Worm (Caenorhabditis elegans) whole organism, late embryonic: ENCODE results near the gene C38D4.7.

Experiments
- ceh-18 ChIP-seq: sonication (generic microtip); optimal IDR thresholded peaks from 2 replicates; lab custom pipeline; 2016; ENCODE audit warnings: missing genetic modification characterization, missing compliant biosample characterization
- ceh-45 ChIP-seq: fragments of 200-800 bp; sonication (Bioruptor generic); IDR thresholded peaks from 2 replicates; pipeline ENCODE4 v1.3.6; 2022; ENCODE audit warnings: missing genetic modification reagents, missing genetic modification characterization, missing compliant biosample characterization
- ceh-48 ChIP-seq: sonication (generic microtip); optimal IDR thresholded peaks from 2 replicates; lab custom pipeline; 2016; ENCODE audit warnings: missing genetic modification characterization, inconsistent platforms, missing compliant biosample characterization
- fax-1 ChIP-seq: sonication (generic microtip); optimal IDR thresholded peaks from 2 replicates; lab custom pipeline; 2016; ENCODE audit warnings: missing genotype, missing genetic modification characterization, missing compliant biosample characterization
- hlh-15 ChIP-seq: sonication (generic microtip); optimal IDR thresholded peaks from 2 replicates; lab custom pipeline; 2016; ENCODE audit warnings: missing genetic modification characterization, missing compliant biosample characterization
- hlh-6 ChIP-seq: sonication (generic microtip); optimal IDR thresholded peaks from 2 replicates; lab custom pipeline; 2016; ENCODE audit warnings: missing genotype, missing genetic modification characterization, missing compliant biosample characterization
- nfya-1 ChIP-seq: sonication (generic microtip); optimal IDR thresholded peaks from 2 replicates; lab custom pipeline; 2017; ENCODE audit warnings: missing genetic modification characterization, mild to moderate bottlenecking, missing compliant biosample characterization, antibody characterized with exemption, moderate library complexity
- odd-2 ChIP-seq: sonication (generic microtip); optimal IDR thresholded peaks from 2 replicates; lab custom pipeline; 2017; ENCODE audit warnings: antibody characterized with exemption, mild to moderate bottlenecking, missing genetic modification characterization, missing compliant biosample characterization
- pha-4 ChIP-seq: fragments of 150-350 bp; optimal IDR thresholded peaks from 2 replicates; lab custom pipeline; 2018; ENCODE audit warnings: missing biosample characterization, missing genetic modification reagents, missing genetic modification characterization
- pqm-1 ChIP-seq: sonication (generic microtip); optimal IDR thresholded peaks from 2 replicates; lab custom pipeline; 2016; ENCODE audit warnings: missing genetic modification characterization, missing compliant biosample characterization
- unc-86 ChIP-seq: sonication (generic microtip); optimal IDR thresholded peaks from 2 replicates; lab custom pipeline; 2016; ENCODE audit warnings: missing genetic modification characterization, missing compliant biosample characterization

ce11 chrIII:4796039-4796438 lies 15.1 kb downstream of the C38D4.7 start:
- TF ChIP-seq odd-2 (tag; lab: Kevin White, UChicago) (no peak), ceh-48 (tag; lab: Kevin White, UChicago) (no peak), ceh-45 (GFP tag; lab: Robert Waterston, UW) (no peak), fax-1 (no peak), hlh-15 (no peak), pqm-1 (tag; lab: Kevin White, UChicago) (no peak), pha-4 (tag; lab: Kevin White, UChicago) (no peak), nfya-1 (tag; lab: Kevin White, UChicago) (peak; percentile 45), unc-86 (tag; lab: Kevin White, UChicago) (no peak), ceh-18 (tag; lab: Kevin White, UChicago) (no peak), hlh-6 (tag; lab: Kevin White, UChicago) (no peak)
